Fruit fly (Drosophila melanogaster): ENCODE results near the gene sov.

The sov gene

DNA sequence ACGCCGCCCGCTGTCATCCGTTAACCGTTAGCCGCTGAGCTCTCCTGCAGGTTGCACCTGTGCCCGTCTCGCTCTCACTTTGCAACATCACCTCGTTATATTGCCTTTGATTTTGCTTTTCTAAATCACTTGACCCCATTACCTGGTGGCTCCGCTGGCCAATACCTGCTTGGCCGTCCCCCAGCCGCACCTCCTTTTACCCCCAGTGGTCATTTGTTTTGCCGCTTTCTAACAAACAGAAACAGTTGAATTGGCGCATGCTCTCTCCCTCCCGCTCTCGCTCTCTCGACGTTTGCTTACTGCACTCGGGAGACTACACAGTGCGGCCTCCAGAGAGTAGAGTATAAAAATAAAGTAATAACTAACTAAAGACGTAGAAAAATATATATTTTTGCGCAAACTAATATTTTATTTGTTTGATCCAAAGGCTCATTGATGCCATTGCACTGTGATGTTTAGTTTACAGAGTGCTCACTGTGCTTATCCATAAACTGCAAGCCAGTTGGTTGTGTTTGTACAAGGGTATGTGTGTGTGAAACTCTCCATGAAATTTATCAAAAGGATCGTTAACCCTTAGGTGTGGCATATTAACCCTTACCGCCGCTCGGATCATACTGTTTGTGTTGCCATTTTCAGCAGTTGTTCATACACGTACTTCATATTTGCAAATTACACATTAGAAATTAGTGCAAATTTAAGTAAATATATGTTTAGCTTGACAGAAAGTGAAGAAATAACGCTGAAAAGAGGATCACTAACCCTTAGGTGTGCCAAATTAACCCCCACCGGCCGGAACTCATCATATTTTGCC is 48.6 kb downstream of the sov start:
- peak; percentile 87 for TF ChIP-seq Sox15 (GFP tag; optimal IDR thresholded peaks at IDR 0.05)
- TF ChIP-seq CG9139 (GFP tag; optimal IDR thresholded peaks at IDR 0.05), result no peak
- peak; percentile 94 for TF ChIP-seq CG11294 (GFP tag; IDR thresholded peaks at IDR 0.05)
- TF ChIP-seq fd85E (GFP tag; optimal IDR thresholded peaks at IDR 0.05), result peak; percentile 55
- TF ChIP-seq eg (GFP tag; IDR thresholded peaks at IDR 0.05), result peak; percentile 98
- peak; percentile 94 for TF ChIP-seq lz (GFP tag; optimal IDR thresholded peaks at IDR 0.05)
- TF ChIP-seq CG11902 (GFP tag; optimal IDR thresholded peaks at IDR 0.05), result peak; percentile 76
- peak; percentile 97 for TF ChIP-seq svp (GFP tag)
- peak; percentile 78 for TF ChIP-seq Ets96B (tag; optimal IDR thresholded peaks at IDR 0.05)
- TF ChIP-seq net (GFP tag; optimal IDR thresholded peaks at IDR 0.05), result peak; percentile 94
- TF ChIP-seq CG3919 (GFP tag; optimal IDR thresholded peaks at IDR 0.05), result peak; percentile 93
- TF ChIP-seq Gug (GFP tag; IDR thresholded peaks at IDR 0.05), result peak; percentile 91
- peak; percentile 92 for TF ChIP-seq CG6276 (GFP tag; optimal IDR thresholded peaks at IDR 0.05)
- TF ChIP-seq ss (GFP tag; optimal IDR thresholded peaks at IDR 0.05), result peak; percentile 67 to 75
- peak; percentile 80 for TF ChIP-seq CG10669 (GFP tag; optimal IDR thresholded peaks at IDR 0.05)
- peak; percentile 97 for TF ChIP-seq CG6163 (GFP tag; IDR thresholded peaks at IDR 0.05)
- TF ChIP-seq Sox14 (GFP tag; optimal IDR thresholded peaks at IDR 0.05), result peak; percentile 95
- peak; percentile 94 for TF ChIP-seq Smox (GFP tag; optimal IDR thresholded peaks at IDR 0.05)
- TF ChIP-seq CG6808 (GFP tag; optimal IDR thresholded peaks at IDR 0.05), result peak; percentile 61
- TF ChIP-seq Eip78C (GFP tag), result peak; percentile 98
- TF ChIP-seq CG32006 (GFP tag; optimal IDR thresholded peaks at IDR 0.05), result peak; percentile 95
- TF ChIP-seq CG8632 (GFP tag; optimal IDR thresholded peaks at IDR 0.05), result peak; percentile 92
- peak; percentile 90 for TF ChIP-seq Lpt (GFP tag; optimal IDR thresholded peaks at IDR 0.05)
- TF ChIP-seq esn (GFP tag; optimal IDR thresholded peaks at IDR 0.05), result peak; percentile 95
- TF ChIP-seq CG6792 (GFP tag; optimal IDR thresholded peaks at IDR 0.05), result peak; percentile 92
- peak; percentile 87 for TF ChIP-seq dac (GFP tag; optimal IDR thresholded peaks at IDR 0.05)
- peak; percentile 17 for TF ChIP-seq CG6854 (GFP tag; optimal IDR thresholded peaks at IDR 0.05)
- peak; percentile 95 for TF ChIP-seq OdsH (GFP tag; optimal IDR thresholded peaks at IDR 0.05)
- peak; percentile 78 for TF ChIP-seq Hr38 (GFP tag; optimal IDR thresholded peaks at IDR 0.05)
- TF ChIP-seq CG11762 (GFP tag; optimal IDR thresholded peaks at IDR 0.05; ENCODE audit: insufficient read depth), result peak; percentile 71
- peak; percentile 88 for TF ChIP-seq Eip75B (GFP tag; optimal IDR thresholded peaks at IDR 0.05)
- peak; percentile 96 for TF ChIP-seq CG31627 (GFP tag; optimal IDR thresholded peaks at IDR 0.05)
- TF ChIP-seq salr (GFP tag; optimal IDR thresholded peaks at IDR 0.05), result peak; percentile 73 to 83
- TF ChIP-seq CG1621 (tag; optimal IDR thresholded peaks at IDR 0.05), result peak; percentile 75
- TF ChIP-seq CG34406 (GFP tag; optimal IDR thresholded peaks at IDR 0.05), result peak; percentile 88
- peak; percentile 95 for TF ChIP-seq Met (GFP tag; optimal IDR thresholded peaks at IDR 0.05)
- TF ChIP-seq CG4318 (GFP tag; optimal IDR thresholded peaks at IDR 0.05), result peak; percentile 88
- no peak for TF ChIP-seq fkh (GFP tag; optimal IDR thresholded peaks at IDR 0.05)
- TF ChIP-seq vri (GFP tag; optimal IDR thresholded peaks at IDR 0.05), result peak; percentile 93
- TF ChIP-seq cyc (GFP tag; optimal IDR thresholded peaks at IDR 0.05), result peak; percentile 94
- peak; percentile 65 for TF ChIP-seq CG3032 (tag; optimal IDR thresholded peaks at IDR 0.05)
- TF ChIP-seq topi (GFP tag; optimal IDR thresholded peaks at IDR 0.05), result peak; percentile 93
- TF ChIP-seq Hr39 (GFP tag; optimal IDR thresholded peaks at IDR 0.05), result peak; percentile 96
- peak; percentile 71 for TF ChIP-seq Blimp-1 (GFP tag; optimal IDR thresholded peaks at IDR 0.05)
- peak; percentile 97 for TF ChIP-seq CG15336 (GFP tag; IDR thresholded peaks at IDR 0.05)
- peak; percentile 98 for TF ChIP-seq CG8119 (GFP tag; IDR thresholded peaks at IDR 0.05)
- TF ChIP-seq spab (GFP tag; optimal IDR thresholded peaks at IDR 0.05), result no peak
- TF ChIP-seq CG7368 (GFP tag; optimal IDR thresholded peaks at IDR 0.05), result peak; percentile 78
- peak; percentile 91 for TF ChIP-seq achi (GFP tag; optimal IDR thresholded peaks at IDR 0.05)
- TF ChIP-seq CG8319 (GFP tag; optimal IDR thresholded peaks at IDR 0.05), result peak; percentile 83

All from whole organism, prepupa.